Worm (Caenorhabditis elegans): ENCODE data around the gene set-11.

- TF ChIP-seq mep-1 (tag; optimal IDR thresholded peaks at IDR 0.05): no peak
- TF ChIP-seq pag-3 (tag; optimal IDR thresholded peaks at IDR 0.05; ENCODE audit: borderline replicate concordance, insufficient read depth): no peak
- TF ChIP-seq fkh-10 (GFP tag; optimal IDR thresholded peaks at IDR 0.05): peak; percentile 33
- TF ChIP-seq aly-2 (tag; optimal IDR thresholded peaks at IDR 0.05): no peak
- no peak for TF ChIP-seq ets-5 (GFP tag; IDR thresholded peaks at IDR 0.05)
- TF ChIP-seq nhr-11 (tag; optimal IDR thresholded peaks at IDR 0.05): no peak
- no peak for TF ChIP-seq unc-62 (GFP tag; optimal IDR thresholded peaks at IDR 0.05)
- TF ChIP-seq lin-14 (GFP tag; optimal IDR thresholded peaks at IDR 0.05): peak; percentile 57
- TF ChIP-seq ceh-82 (tag; optimal IDR thresholded peaks at IDR 0.05): no peak
Observed at ce11 chrII:2695079-2695478, 2.7 kb upstream of the set-11 start.
